Fruit fly (Drosophila melanogaster): ENCODE data around the gene Slc45-1.
A peak's percentile ranks its signal among the peaks of the same experiment; 100 is the strongest.

The Slc45-1 gene

dm6 chr3L:9208704-9209405 is at the start of gene Slc45-1:
TSS of gene Slc45-1 (minus strand) at chr3L:9208853.
- no peak for TF ChIP-seq trh (GFP tag; optimal IDR thresholded peaks at IDR 0.05)
- peak; percentile 20 for TF ChIP-seq CG9727 (GFP tag; optimal IDR thresholded peaks at IDR 0.05)
- TF ChIP-seq CoRest (tag; optimal IDR thresholded peaks at IDR 0.05), result no peak
- TF ChIP-seq cad (GFP tag; optimal IDR thresholded peaks at IDR 0.05), result no peak
- TF ChIP-seq CG1529 (GFP tag; optimal IDR thresholded peaks at IDR 0.05), result no peak
- TF ChIP-seq CG9817 (tag; optimal IDR thresholded peaks at IDR 0.05), result no peak
- no peak for TF ChIP-seq Ada2b (GFP tag; IDR thresholded peaks at IDR 0.05)
- TF ChIP-seq wor (GFP tag; IDR thresholded peaks at IDR 0.05), result no peak
- no peak for TF ChIP-seq crol (GFP tag; IDR thresholded peaks at IDR 0.05)
- peak; percentile 9 for TF ChIP-seq nmo (GFP tag; optimal IDR thresholded peaks at IDR 0.05)
- TF ChIP-seq lab (GFP tag; optimal IDR thresholded peaks at IDR 0.05), result no peak
- TF ChIP-seq CG11398 (GFP tag; optimal IDR thresholded peaks at IDR 0.05), result no peak
- TF ChIP-seq CG4424 (GFP tag; optimal IDR thresholded peaks at IDR 0.05), result no peak
- TF ChIP-seq en (GFP tag; optimal IDR thresholded peaks at IDR 0.05), result no peak
- no peak for TF ChIP-seq pros (GFP tag; optimal IDR thresholded peaks at IDR 0.05)
- TF ChIP-seq PHDP (tag; optimal IDR thresholded peaks at IDR 0.05), result no peak
- no peak for TF ChIP-seq CG6175 (GFP tag; IDR thresholded peaks at IDR 0.05)
- no peak for TF ChIP-seq stc (GFP tag; IDR thresholded peaks at IDR 0.05)
- TF ChIP-seq CG10543 (GFP tag; optimal IDR thresholded peaks at IDR 0.05), result no peak
- TF ChIP-seq CG7928 (GFP tag; optimal IDR thresholded peaks at IDR 0.05), result no peak
- no peak for TF ChIP-seq CG33557 (GFP tag; optimal IDR thresholded peaks at IDR 0.05)
- TF ChIP-seq cas (GFP tag; IDR thresholded peaks at IDR 0.05), result no peak
- TF ChIP-seq CG17186 (GFP tag; optimal IDR thresholded peaks at IDR 0.05), result no peak
- no peak for TF ChIP-seq pita (GFP tag; optimal IDR thresholded peaks at IDR 0.05)
- TF ChIP-seq caup (GFP tag; optimal IDR thresholded peaks at IDR 0.05; ENCODE audit: severe bottlenecking), result no peak
- TF ChIP-seq CG3065 (GFP tag; optimal IDR thresholded peaks at IDR 0.05), result no peak
- no peak for TF ChIP-seq zen2 (GFP tag; IDR thresholded peaks at IDR 0.05; ENCODE audit: partially characterized antibody)
- TF ChIP-seq Optix (GFP tag; IDR thresholded peaks at IDR 0.05), result no peak
- 0 out of 2 replicates have a peak, but pooled peaks have one; percentile 28 for TF ChIP-seq CG31441 (GFP tag; IDR thresholded peaks at IDR 0.05)
- TF ChIP-seq CG2875 (GFP tag; optimal IDR thresholded peaks at IDR 0.05), result no peak
- TF ChIP-seq CG6254 (GFP tag; optimal IDR thresholded peaks at IDR 0.05), result no peak
- TF ChIP-seq Sox102F (GFP tag; optimal IDR thresholded peaks at IDR 0.05), result no peak
- no peak for TF ChIP-seq lilli (GFP tag; optimal IDR thresholded peaks at IDR 0.05)
- peak; percentile 35 to 41 for TF ChIP-seq Trl (optimal IDR thresholded peaks at IDR 0.05)
- no peak for TF ChIP-seq Trl (GFP tag; optimal IDR thresholded peaks at IDR 0.05)
- no peak for TF ChIP-seq CG10979 (tag; optimal IDR thresholded peaks at IDR 0.05)
- no peak for TF ChIP-seq HLH3B (GFP tag; IDR thresholded peaks at IDR 0.05)
- peak; percentile 43; the same call in 1 of the 2 replicates for TF ChIP-seq Drgx (GFP tag; IDR thresholded peaks at IDR 0.05)
- TF ChIP-seq CG8944 (GFP tag; optimal IDR thresholded peaks at IDR 0.05), result no peak
- TF ChIP-seq CG9215 (GFP tag; IDR thresholded peaks at IDR 0.05), result no peak
- no peak for TF ChIP-seq CG12104 (GFP tag; optimal IDR thresholded peaks at IDR 0.05)
- TF ChIP-seq CG3407 (GFP tag; optimal IDR thresholded peaks at IDR 0.05), result no peak
- TF ChIP-seq CG1832 (GFP tag; optimal IDR thresholded peaks at IDR 0.05), result no peak
- peak; percentile 12 for TF ChIP-seq dmrt99B (tag; optimal IDR thresholded peaks at IDR 0.05)
- TF ChIP-seq CG1792 (GFP tag; optimal IDR thresholded peaks at IDR 0.05), result no peak
- no peak for TF ChIP-seq onecut (GFP tag; IDR thresholded peaks at IDR 0.05)
- TF ChIP-seq Nf-YA (GFP tag; IDR thresholded peaks at IDR 0.05), result no peak
- TF ChIP-seq bsh (GFP tag; optimal IDR thresholded peaks at IDR 0.05), result no peak
- TF ChIP-seq CG31224 (GFP tag; IDR thresholded peaks at IDR 0.05), result no peak
- TF ChIP-seq CG2199 (GFP tag; IDR thresholded peaks at IDR 0.05), result no peak
- TF ChIP-seq hb (GFP tag; IDR thresholded peaks at IDR 0.05; ENCODE audit: partially characterized antibody), result no peak
